Worm (Caenorhabditis elegans) whole organism, L4/young adult: ENCODE results near the gene pigk-1.

Source experiments
- W03F9.2 ChIP-seq: fragments of 150-350 bp; optimal IDR thresholded peaks from 2 replicates; lab custom pipeline; 2014; ENCODE audit warnings: missing biosample characterization, missing genetic modification characterization
- dao-5 ChIP-seq: sonication (generic microtip); optimal IDR thresholded peaks from 2 replicates; lab custom pipeline; 2016; ENCODE audit warnings: missing genotype, missing genetic modification characterization, moderate library complexity, missing compliant biosample characterization
- him-1 ChIP-seq: sonication (generic microtip); optimal IDR thresholded peaks from 2 replicates; lab custom pipeline; 2016; ENCODE audit warnings: missing genotype, missing genetic modification reagents, missing genetic modification characterization, missing compliant biosample characterization

pigk-1 gene

DNA sequence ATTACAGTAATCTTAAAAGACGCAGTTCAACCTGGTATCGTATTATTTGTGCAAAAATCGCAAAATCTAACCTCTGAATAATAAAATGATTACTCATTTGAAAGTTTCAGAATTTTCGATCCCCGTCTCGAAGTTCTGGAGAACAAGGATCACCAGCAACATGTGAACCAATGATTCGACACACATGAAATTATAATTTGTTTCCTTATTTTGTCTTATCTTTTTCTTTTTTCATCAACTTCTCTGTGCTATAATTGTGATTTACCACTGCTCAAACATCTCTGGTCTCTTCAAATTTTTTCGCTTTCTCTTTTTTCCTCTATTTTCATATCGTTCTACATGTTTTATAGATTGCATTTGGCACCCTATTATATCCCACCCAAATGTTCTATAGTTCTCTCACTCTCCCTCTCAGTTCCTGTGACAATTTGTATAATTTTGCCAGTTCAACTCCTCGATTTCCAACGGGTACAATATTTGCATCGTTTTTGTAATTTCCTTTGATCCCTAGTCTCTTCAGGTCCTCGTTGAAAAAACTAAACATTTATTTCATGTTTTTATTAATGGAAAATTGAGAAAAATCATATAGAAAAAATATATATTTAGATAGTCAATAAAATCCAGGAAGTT, 46.7 kb downstream of the pigk-1 start:
- TF ChIP-seq dao-5 (tag; lab: Kevin White, UChicago) = no peak
- no peak for TF ChIP-seq W03F9.2 (tag; lab: Kevin White, UChicago)
- no peak for TF ChIP-seq him-1 (tag; lab: Kevin White, UChicago)
